Fruit fly (Drosophila melanogaster) Kc167 (cell line): ENCODE measurements around the gene CG6481.
A peak's percentile ranks its signal among the peaks of the same experiment; 100 is the strongest.

Experiments used
- Myc ChIP-seq: fragments of >200 bp; optimal IDR thresholded peaks from 2 replicates; lab custom pipeline; 2017; ENCODE audit warnings: missing external identifiers
- Sin3A ChIP-seq: fragments of >200 bp; optimal IDR thresholded peaks from 2 replicates; lab custom pipeline; 2018; ENCODE audit warnings: missing external identifiers
- h ChIP-seq: fragments of >200 bp; optimal IDR thresholded peaks from 3 replicates; lab custom pipeline; 2018; ENCODE audit warnings: missing external identifiers
- insv ChIP-seq: fragments of >200 bp; optimal IDR thresholded peaks from 3 replicates; lab custom pipeline; 2018; ENCODE audit warnings: missing external identifiers
- psq ChIP-seq: fragments of >200 bp; optimal IDR thresholded peaks from 2 replicates; lab custom pipeline; 2017; ENCODE audit warnings: missing external identifiers
- ttk ChIP-seq: sonication (Bioruptor generic); optimal IDR thresholded peaks from 2 replicates; lab custom pipeline; 2017; ENCODE audit warnings: missing external identifiers

The CG6481 gene

dm6 chrX:18494165-18494740 lies 28.0 kb downstream of the CG6481 start, which contains the start of gene CG15043:
CG15043 (minus strand) TSS chrX:18494168.
- TF ChIP-seq psq (lab: Kevin White, UChicago): no peak
- TF ChIP-seq ttk (lab: Kevin White, UChicago): no peak
- no peak for TF ChIP-seq Sin3A
- TF ChIP-seq Myc (lab: Kevin White, UChicago): no peak
- TF ChIP-seq insv: no peak
- TF ChIP-seq h (lab: Kevin White, UChicago): no peak

dm6 chrX:18491941-18492340 lies 30.3 kb downstream of the CG6481 start, which contains the start of gene CG15044:
CG15044 (minus strand) TSS chrX:18492006.
- TF ChIP-seq ttk (lab: Kevin White, UChicago): no peak
- no peak for TF ChIP-seq Myc (lab: Kevin White, UChicago)
- no peak for TF ChIP-seq psq (lab: Kevin White, UChicago)

- no peak for TF ChIP-seq Myc (lab: Kevin White, UChicago)
- TF ChIP-seq psq (lab: Kevin White, UChicago): no peak
- no peak for TF ChIP-seq ttk (lab: Kevin White, UChicago)
- no peak for TF ChIP-seq Sin3A
- TF ChIP-seq h (lab: Kevin White, UChicago): no peak
- no peak for TF ChIP-seq insv
Measured at dm6 chrX:18489509-18489908, 32.7 kb downstream of the CG6481 start, which contains the start of gene CG15046. CG15046 (minus strand) TSS chrX:18489620.

dm6 chrX:18486356-18487059 lies 35.7 kb downstream of the CG6481 start, which contains the start of gene psh:
psh (minus strand) TSS chrX:18486921.
- TF ChIP-seq h (lab: Kevin White, UChicago): no peak
- TF ChIP-seq ttk (lab: Kevin White, UChicago): no peak
- TF ChIP-seq Sin3A: no peak

- TF ChIP-seq h (lab: Kevin White, UChicago) (no peak), ttk (lab: Kevin White, UChicago) (no peak), psq (lab: Kevin White, UChicago) (no peak), Sin3A (no peak), Myc (lab: Kevin White, UChicago) (no peak), insv (no peak)
Measured at dm6 chrX:18483261-18484218, 38.7 kb downstream of the CG6481 start, which contains the start of gene Hayan. Hayan (minus strand) TSS chrX:18483772.

- TF ChIP-seq h (lab: Kevin White, UChicago) (no peak), Myc (lab: Kevin White, UChicago) (no peak), psq (lab: Kevin White, UChicago) (no peak), Sin3A (no peak), insv (no peak), ttk (lab: Kevin White, UChicago) (no peak)
Measured at dm6 chrX:18482537-18482936, 39.7 kb downstream of the CG6481 start.

- TF ChIP-seq h (lab: Kevin White, UChicago) (no peak), Myc (lab: Kevin White, UChicago) (no peak), ttk (lab: Kevin White, UChicago) (no peak), Sin3A (no peak), insv (no peak), psq (lab: Kevin White, UChicago) (peak; percentile 99)
Measured at dm6 chrX:18479307-18480134, 42.7 kb downstream of the CG6481 start, which contains the start of gene CG32547. CG32547 (minus strand) TSS chrX:18479487.
